Worm (Caenorhabditis elegans): ENCODE measurements around the gene srbc-68.

- TF ChIP-seq flt-1 (GFP tag; IDR thresholded peaks at IDR 0.05) = no peak
- no peak for TF ChIP-seq med-1 (GFP tag; optimal IDR thresholded peaks at IDR 0.05; ENCODE audit: insufficient read depth)
- no peak for TF ChIP-seq cog-1 (tag; optimal IDR thresholded peaks at IDR 0.05)
- no peak for TF ChIP-seq ref-1 (GFP tag; conservative IDR thresholded peaks at IDR 0.05)
- no peak for TF ChIP-seq tab-1 (GFP tag; IDR thresholded peaks at IDR 0.05)
Observed at ce11 chrV:3582671-3583070, 36.3 kb upstream of the srbc-68 start.

Measured in whole organism, midembryonic.